Fruit fly (Drosophila melanogaster): ENCODE measurements around the gene Ip259.

The Ip259 gene

DNA sequence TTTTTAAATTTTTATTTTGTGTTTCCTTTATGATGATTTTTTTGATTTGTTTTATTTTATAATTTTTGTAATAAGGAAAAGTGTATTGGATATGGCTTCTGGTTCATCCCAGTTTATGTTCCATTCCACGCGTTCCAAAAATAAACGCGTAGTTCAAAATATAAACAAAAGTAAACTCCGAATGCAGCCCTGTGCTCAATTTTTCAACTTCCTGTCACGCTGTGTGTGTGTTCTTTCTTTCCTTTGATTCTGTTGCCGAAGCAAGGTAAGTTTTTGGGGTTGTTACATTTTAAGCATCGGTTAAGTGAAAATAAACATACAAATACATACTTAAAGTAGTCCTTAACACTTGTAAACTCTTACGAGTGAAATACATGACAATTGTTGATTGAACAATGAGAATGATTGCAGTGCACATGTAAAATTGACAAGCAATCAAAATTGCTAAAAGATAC, at the start of gene Ip259, which contains the start of gene RpS27A (continued):
- TF ChIP-seq dm (GFP tag; optimal IDR thresholded peaks at IDR 0.05) (peak; percentile 96), ftz-f1 (GFP tag; optimal IDR thresholded peaks at IDR 0.05) (no peak), Asciz (GFP tag; optimal IDR thresholded peaks at IDR 0.05) (peak; percentile 70), slou (GFP tag; optimal IDR thresholded peaks at IDR 0.05) (peak; percentile 77), al (GFP tag; IDR thresholded peaks at IDR 0.05) (peak; percentile 56), Hr3 (GFP tag; optimal IDR thresholded peaks at IDR 0.05) (peak; percentile 33), Eip74EF (GFP tag; optimal IDR thresholded peaks at IDR 0.05) (peak in 1 of 2 experiments; percentile 64), CG2712 (tag; optimal IDR thresholded peaks at IDR 0.05) (peak; percentile 79), sim (GFP tag; IDR thresholded peaks at IDR 0.05) (peak; percentile 64; the same call in 1 of the 2 replicates), CG17361 (GFP tag; IDR thresholded peaks at IDR 0.05) (peak; percentile 75; the same call in 2 of the 3 replicates), CG8478 (optimal IDR thresholded peaks at IDR 0.05) (no peak), Sry-δ (GFP tag; optimal IDR thresholded peaks at IDR 0.05) (peak; percentile 50), sna (GFP tag; IDR thresholded peaks at IDR 0.05; ENCODE audit: partially characterized antibody) (no peak), esg (GFP tag; conservative IDR thresholded peaks at IDR 0.05) (peak; percentile 31; the same call in 1 of the 2 replicates), CG10267 (tag; optimal IDR thresholded peaks at IDR 0.05) (peak; percentile 60), Dip3 (GFP tag; optimal IDR thresholded peaks at IDR 0.05) (peak; percentile 68), Atf6 (GFP tag; IDR thresholded peaks at IDR 0.05) (peak; percentile 66), pho (GFP tag; optimal IDR thresholded peaks at IDR 0.05) (peak; percentile 50), CG2889 (GFP tag; IDR thresholded peaks at IDR 0.05) (peak; percentile 38; the same call in 1 of the 3 replicates), so (GFP tag; IDR thresholded peaks at IDR 0.05) (peak; percentile 53; the same call in 1 of the 3 replicates), CG43689 (GFP tag; IDR thresholded peaks at IDR 0.05) (no peak), disco-r (GFP tag; optimal IDR thresholded peaks at IDR 0.05) (peak; percentile 43), da (GFP tag; optimal IDR thresholded peaks at IDR 0.05) (peak; percentile 95), CG12391 (tag; optimal IDR thresholded peaks at IDR 0.05) (peak; percentile 68), HHEX (GFP tag; optimal IDR thresholded peaks at IDR 0.05) (peak; percentile 82), bigmax (GFP tag; optimal IDR thresholded peaks at IDR 0.05) (no peak), Fer1 (GFP tag; optimal IDR thresholded peaks at IDR 0.05) (peak; percentile 70), CG4617 (GFP tag; optimal IDR thresholded peaks at IDR 0.05; ENCODE audit: borderline replicate concordance) (peak; percentile 46), CG7372 (GFP tag; IDR thresholded peaks at IDR 0.05) (peak; percentile 63; the same call in 1 of the 2 replicates), Lpt (GFP tag; optimal IDR thresholded peaks at IDR 0.05) (no peak), CG9727 (GFP tag; optimal IDR thresholded peaks at IDR 0.05) (peak; percentile 91), vnd (GFP tag; IDR thresholded peaks at IDR 0.05; ENCODE audit: partially characterized antibody) (no peak), CG6654 (GFP tag; optimal IDR thresholded peaks at IDR 0.05) (peak; percentile 22), Adf1 (GFP tag; IDR thresholded peaks at IDR 0.05) (peak; percentile 37), CG15479 (GFP tag; optimal IDR thresholded peaks at IDR 0.05) (no peak), zen (tag; optimal IDR thresholded peaks at IDR 0.05) (peak; percentile 75), NfI (GFP tag; optimal IDR thresholded peaks at IDR 0.05) (peak; percentile 93), CG14860 (GFP tag; IDR thresholded peaks at IDR 0.05; ENCODE audit: partially characterized antibody) (no peak), pb (GFP tag; optimal IDR thresholded peaks at IDR 0.05) (peak; percentile 71), CG17612 (GFP tag; IDR thresholded peaks at IDR 0.05) (no peak), Hr78 (GFP tag; optimal IDR thresholded peaks at IDR 0.05) (no peak), sr (GFP tag; IDR thresholded peaks at IDR 0.05) (no peak; the same call in 1 of the 3 replicates), usp (GFP tag; optimal IDR thresholded peaks at IDR 0.05) (no peak), amos (GFP tag; IDR thresholded peaks at IDR 0.05; ENCODE audit: partially characterized antibody) (peak; percentile 38; the same call in 1 of the 2 replicates), CG7987 (GFP tag; optimal IDR thresholded peaks at IDR 0.05) (peak; percentile 91), Hr51 (GFP tag; optimal IDR thresholded peaks at IDR 0.05) (peak in 1 of 2 experiments; percentile 38), fd96Cb (tag; optimal IDR thresholded peaks at IDR 0.05) (peak; percentile 42), Chrac-16 (GFP tag; optimal IDR thresholded peaks at IDR 0.05) (peak; percentile 52), Ssrp (tag; optimal IDR thresholded peaks at IDR 0.05) (peak; percentile 52), sqz (GFP tag; optimal IDR thresholded peaks at IDR 0.05) (no peak)
